Worm (Caenorhabditis elegans) whole organism, L2 larva: ENCODE measurements around the gene nlp-30.

Source experiments
- Y55F3AM.14 ChIP-seq: fragments of 200-800 bp; sonication (Bioruptor generic); optimal IDR thresholded peaks from 2 replicates; lab custom pipeline; 2018; ENCODE audit warnings: mild to moderate bottlenecking, missing genetic modification characterization, missing compliant biosample characterization
- ZK546.5 ChIP-seq: sonication (generic microtip); optimal IDR thresholded peaks from 2 replicates; lab custom pipeline; 2017; ENCODE audit warnings: missing biosample characterization, missing genetic modification characterization
- aly-2 ChIP-seq: fragments of 150-350 bp; optimal IDR thresholded peaks from 2 replicates; lab custom pipeline; 2014; ENCODE audit warnings: missing biosample characterization, missing genetic modification characterization
- ama-1 ChIP-seq: fragments of 150-350 bp; optimal IDR thresholded peaks from 2 replicates; lab custom pipeline; 2018; ENCODE audit warnings: inconsistent platforms
- mdl-1 ChIP-seq, 2 experiments: fragments of 150-350 bp in 1 of 2; sonication (generic microtip) in 1 of 2; optimal IDR thresholded peaks; 2 replicates each; lab custom pipeline; 2017; ENCODE audit warnings: missing biosample characterization in 2 of 2, missing genetic modification characterization in 2 of 2
- nhr-23 ChIP-seq: fragments of 150-350 bp; optimal IDR thresholded peaks from 2 replicates; lab custom pipeline; 2014; ENCODE audit warnings: missing biosample characterization, missing genetic modification reagents, missing genetic modification characterization
- nhr-77 ChIP-seq: fragments of 150-350 bp; optimal IDR thresholded peaks from 2 replicates; lab custom pipeline; 2014; ENCODE audit warnings: missing biosample characterization, missing genetic modification characterization
- skn-1 ChIP-seq: sonication (generic microtip); optimal IDR thresholded peaks from 2 replicates; lab custom pipeline; 2017; ENCODE audit warnings: missing biosample characterization, missing genetic modification characterization
- zag-1 ChIP-seq: fragments of 150-350 bp; optimal IDR thresholded peaks from 2 replicates; lab custom pipeline; 2014; ENCODE audit warnings: missing biosample characterization, missing genetic modification characterization

- TF ChIP-seq ama-1 (lab: Kevin White, UChicago) (no peak), nhr-23 (tag; lab: Kevin White, UChicago) (no peak), nhr-77 (no peak), mdl-1 (tag; optimal IDR thresholded peaks at IDR 0.05; lab: Kevin White, UChicago) (no peak), aly-2 (no peak), Y55F3AM.14 (GFP tag; lab: Kevin White, UChicago) (no peak), zag-1 (no peak), skn-1 (tag; lab: Kevin White, UChicago) (no peak), ZK546.5 (tag; lab: Kevin White, UChicago) (no peak)
Measured at ce11 chrV:3943364-3943763, 38.4 kb upstream of the nlp-30 start.
